Worm (Caenorhabditis elegans): ENCODE results near the gene F37C12.18.

DNA sequence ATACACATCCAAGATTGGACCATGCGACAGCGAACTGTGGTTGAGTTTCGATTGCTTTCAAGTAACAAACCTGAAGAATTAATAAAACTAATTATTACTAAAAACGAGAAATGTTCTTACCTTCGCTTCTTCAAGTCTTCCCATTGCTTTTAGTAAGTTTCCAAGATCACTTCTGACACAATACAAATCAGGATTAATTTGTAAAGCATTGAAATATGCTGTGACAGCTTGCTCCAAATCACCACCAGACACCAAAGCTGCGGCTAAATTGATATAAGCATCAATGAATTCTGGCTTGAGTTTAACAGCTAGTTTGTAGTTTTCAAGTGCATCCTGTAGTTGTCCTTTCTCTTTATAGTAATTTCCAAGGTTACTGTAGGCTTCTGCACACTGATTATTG is 45.1 kb downstream of the F37C12.18 start:
- TF ChIP-seq unc-62 (GFP tag; optimal IDR thresholded peaks at IDR 0.05) (no peak), lin-39 (tag; optimal IDR thresholded peaks at IDR 0.05) (no peak), ztf-11 (tag; optimal IDR thresholded peaks at IDR 0.05) (no peak), ZK546.5 (tag; optimal IDR thresholded peaks at IDR 0.05) (no peak), nhr-6 (tag; optimal IDR thresholded peaks at IDR 0.05) (no peak), unc-39 (tag; optimal IDR thresholded peaks at IDR 0.05) (no peak), F13H6.1 (tag; optimal IDR thresholded peaks at IDR 0.05) (no peak)
